Fruit fly (Drosophila melanogaster) Kc167 (cell line): Measurements from ENCODE around the gene CG42322.

Source experiments
- Myc ChIP-seq: fragments of >200 bp; optimal IDR thresholded peaks from 2 replicates; lab custom pipeline; 2017; ENCODE audit warnings: missing external identifiers
- Sin3A ChIP-seq: fragments of >200 bp; optimal IDR thresholded peaks from 2 replicates; lab custom pipeline; 2018; ENCODE audit warnings: missing external identifiers
- h ChIP-seq: fragments of >200 bp; optimal IDR thresholded peaks from 3 replicates; lab custom pipeline; 2018; ENCODE audit warnings: missing external identifiers
- insv ChIP-seq: fragments of >200 bp; optimal IDR thresholded peaks from 3 replicates; lab custom pipeline; 2018; ENCODE audit warnings: missing external identifiers
- psq ChIP-seq: fragments of >200 bp; optimal IDR thresholded peaks from 2 replicates; lab custom pipeline; 2017; ENCODE audit warnings: missing external identifiers
- ttk ChIP-seq: sonication (Bioruptor generic); optimal IDR thresholded peaks from 2 replicates; lab custom pipeline; 2017; ENCODE audit warnings: missing external identifiers

CG42322 gene

dm6 chr3R:20762175-20762795 is 22.4 kb downstream of the CG42322 start, which contains the start of gene CG31195:
CG31195 (minus strand) TSS chr3R:20762369.
- TF ChIP-seq insv (lab: Kevin White, UChicago) (no peak), ttk (lab: Kevin White, UChicago) (no peak), Sin3A (no peak), psq (lab: Kevin White, UChicago) (no peak)

dm6 chr3R:20764058-20764457 is 24.1 kb downstream of the CG42322 start:
- TF ChIP-seq psq (lab: Kevin White, UChicago): no peak
- no peak for TF ChIP-seq h
- no peak for TF ChIP-seq Sin3A
- TF ChIP-seq Myc (lab: Kevin White, UChicago): no peak
- TF ChIP-seq ttk (lab: Kevin White, UChicago): no peak
- TF ChIP-seq insv (lab: Kevin White, UChicago): no peak

- TF ChIP-seq insv (lab: Kevin White, UChicago): no peak
- no peak for TF ChIP-seq Sin3A
- no peak for TF ChIP-seq h
- no peak for TF ChIP-seq psq (lab: Kevin White, UChicago)
- no peak for TF ChIP-seq Myc (lab: Kevin White, UChicago)
- no peak for TF ChIP-seq ttk (lab: Kevin White, UChicago)
Observed at dm6 chr3R:20765302-20766155, 25.6 kb downstream of the CG42322 start.

dm6 chr3R:20766156-20766486 is 26.2 kb downstream of the CG42322 start:
- TF ChIP-seq ttk (lab: Kevin White, UChicago) (no peak), insv (lab: Kevin White, UChicago) (no peak), h (no peak), Sin3A (no peak), Myc (lab: Kevin White, UChicago) (no peak), psq (lab: Kevin White, UChicago) (no peak)

dm6 chr3R:20772543-20772942 is 32.6 kb downstream of the CG42322 start, which contains the start of gene Takl1:
Takl1 (minus strand) TSS chr3R:20772601.
- TF ChIP-seq Sin3A (no peak), ttk (lab: Kevin White, UChicago) (no peak)

- TF ChIP-seq insv (lab: Kevin White, UChicago) (no peak), Sin3A (no peak), h (no peak), ttk (lab: Kevin White, UChicago) (no peak), psq (lab: Kevin White, UChicago) (no peak), Myc (lab: Kevin White, UChicago) (no peak)
Observed at dm6 chr3R:20773174-20773573, 33.3 kb downstream of the CG42322 start.

- TF ChIP-seq Sin3A (no peak), Myc (lab: Kevin White, UChicago) (no peak), h (no peak), psq (lab: Kevin White, UChicago) (no peak), ttk (lab: Kevin White, UChicago) (no peak), insv (lab: Kevin White, UChicago) (no peak)
Observed at dm6 chr3R:20774125-20774524, 34.2 kb downstream of the CG42322 start.

- TF ChIP-seq insv (lab: Kevin White, UChicago): no peak
- TF ChIP-seq h: no peak
- no peak for TF ChIP-seq psq (lab: Kevin White, UChicago)
- TF ChIP-seq Myc (lab: Kevin White, UChicago): no peak
- no peak for TF ChIP-seq Sin3A
- no peak for TF ChIP-seq ttk (lab: Kevin White, UChicago)
Observed at dm6 chr3R:20778285-20778926, 38.5 kb downstream of the CG42322 start.

dm6 chr3R:20779545-20779944 is 39.6 kb downstream of the CG42322 start:
- TF ChIP-seq psq (lab: Kevin White, UChicago) (no peak), Sin3A (no peak), h (no peak), insv (lab: Kevin White, UChicago) (no peak), ttk (lab: Kevin White, UChicago) (no peak), Myc (lab: Kevin White, UChicago) (no peak)

dm6 chr3R:20779969-20780368 is 40.1 kb downstream of the CG42322 start:
- TF ChIP-seq h: no peak
- TF ChIP-seq Sin3A: no peak
- no peak for TF ChIP-seq psq (lab: Kevin White, UChicago)
- TF ChIP-seq insv (lab: Kevin White, UChicago): no peak
- TF ChIP-seq Myc (lab: Kevin White, UChicago): no peak
- no peak for TF ChIP-seq ttk (lab: Kevin White, UChicago)

- TF ChIP-seq Sin3A (no peak), h (no peak), ttk (lab: Kevin White, UChicago) (no peak), Myc (lab: Kevin White, UChicago) (no peak), insv (lab: Kevin White, UChicago) (no peak), psq (lab: Kevin White, UChicago) (no peak)
Observed at dm6 chr3R:20782104-20782654, 42.3 kb downstream of the CG42322 start.

- TF ChIP-seq insv (lab: Kevin White, UChicago) (peak; percentile 72), ttk (lab: Kevin White, UChicago) (no peak)
Observed at dm6 chr3R:20782655-20783105, 42.8 kb downstream of the CG42322 start.
